Worm (Caenorhabditis elegans) whole organism, L4 larva: ENCODE measurements around the gene ZK856.6.

Experiments used
- F10B5.3 ChIP-seq: sonication (generic microtip); optimal IDR thresholded peaks from 2 replicates; lab custom pipeline; 2016; ENCODE audit warnings: mild to moderate bottlenecking, missing genetic modification characterization, missing compliant biosample characterization
- F37D6.2 ChIP-seq: sonication (generic microtip); optimal IDR thresholded peaks from 2 replicates; lab custom pipeline; 2016; ENCODE audit warnings: mild to moderate bottlenecking, missing genetic modification characterization, missing compliant biosample characterization
- F44E2.7 ChIP-seq: fragments of 200-800 bp; sonication (Bioruptor generic); IDR thresholded peaks from 2 replicates; pipeline ENCODE4 v2.1.2; 2022; ENCODE audit warnings: missing genetic modification characterization, missing compliant biosample characterization
- F49E8.2 ChIP-seq: sonication (generic microtip); optimal IDR thresholded peaks from 2 replicates; lab custom pipeline; 2016; ENCODE audit warnings: missing compliant biosample characterization, mild to moderate bottlenecking, missing genetic modification characterization, borderline replicate concordance
- Y48G9A.11 ChIP-seq: fragments of 200-800 bp; sonication (Bioruptor generic); IDR thresholded peaks from 2 replicates; pipeline ENCODE4 v1.3.6; 2022; ENCODE audit warnings: missing genetic modification reagents, missing genetic modification characterization, missing compliant biosample characterization
- Y5F2A.4 ChIP-seq: fragments of 200-800 bp; sonication (Bioruptor generic); optimal IDR thresholded peaks from 2 replicates; lab custom pipeline; 2018; ENCODE audit warnings: mild to moderate bottlenecking, missing genetic modification characterization, missing compliant biosample characterization
- Y75B8A.6 ChIP-seq: fragments of 200-800 bp; sonication (Bioruptor generic); IDR thresholded peaks from 2 replicates; pipeline ENCODE4 v1.3.6; 2022; ENCODE audit warnings: missing genetic modification reagents, missing genetic modification characterization, missing compliant biosample characterization
- ZK337.2 ChIP-seq: fragments of 200-800 bp; sonication (Bioruptor generic); IDR thresholded peaks from 2 replicates; pipeline ENCODE4 v1.3.6; 2022; ENCODE audit warnings: missing genetic modification reagents, missing genetic modification characterization, missing compliant biosample characterization
- aly-2 ChIP-seq: sonication (generic microtip); optimal IDR thresholded peaks from 2 replicates; lab custom pipeline; 2018; ENCODE audit warnings: missing biosample characterization, missing genetic modification characterization
- ceh-32 ChIP-seq: sonication (generic microtip); optimal IDR thresholded peaks from 2 replicates; lab custom pipeline; 2016; ENCODE audit warnings: mild to moderate bottlenecking, missing genetic modification characterization, missing compliant biosample characterization; ENCODE audit not compliant: poor library complexity
- ceh-82 ChIP-seq: sonication (generic microtip); optimal IDR thresholded peaks from 2 replicates; lab custom pipeline; 2017; ENCODE audit warnings: missing biosample characterization, missing genetic modification characterization
- daf-12 ChIP-seq: fragments of 150-350 bp; optimal IDR thresholded peaks from 2 replicates; lab custom pipeline; 2014; ENCODE audit warnings: missing biosample characterization, missing genetic modification reagents, missing genetic modification characterization
- daf-16 ChIP-seq, 3 experiments: sonication (generic microtip); optimal IDR thresholded peaks; 2 replicates each; lab custom pipeline; 2016 to 2017; ENCODE audit warnings: missing genetic modification characterization in 3 of 3, missing genetic modification reagents in 3 of 3, mild to moderate bottlenecking in 2 of 3, missing compliant biosample characterization in 2 of 3, missing biosample characterization in 1 of 3, moderate library complexity in 1 of 3
- dmd-6 ChIP-seq: fragments of 200-800 bp; sonication (Bioruptor generic); IDR thresholded peaks from 2 replicates; pipeline ENCODE4 v1.3.6; 2022; ENCODE audit warnings: missing genetic modification reagents, missing genetic modification characterization, missing compliant biosample characterization
- dmd-8 ChIP-seq: fragments of 200-800 bp; sonication (Bioruptor generic); IDR thresholded peaks from 2 replicates; pipeline ENCODE4 v1.3.6; 2022; ENCODE audit warnings: missing genetic modification characterization, missing compliant biosample characterization
- dmd-9 ChIP-seq: fragments of 200-800 bp; sonication (Bioruptor generic); IDR thresholded peaks from 2 replicates; pipeline ENCODE4 v1.3.6; 2022; ENCODE audit warnings: missing genetic modification reagents, missing genetic modification characterization, missing compliant biosample characterization
- dpl-1 ChIP-seq: fragments of 150-350 bp; optimal IDR thresholded peaks from 2 replicates; lab custom pipeline; 2014; ENCODE audit warnings: missing biosample characterization, missing genetic modification reagents, missing genetic modification characterization
- egl-43 ChIP-seq: fragments of 200-800 bp; sonication (Bioruptor generic); IDR thresholded peaks from 2 replicates; pipeline ENCODE4 v1.3.6; 2022; ENCODE audit warnings: missing genetic modification reagents, missing genetic modification characterization, missing compliant biosample characterization
- fkh-10 ChIP-seq: fragments of 150-350 bp; optimal IDR thresholded peaks from 2 replicates; lab custom pipeline; 2014; ENCODE audit warnings: missing biosample characterization, missing genetic modification reagents, missing genetic modification characterization
- hlh-30 ChIP-seq: sonication (generic microtip); optimal IDR thresholded peaks from 2 replicates; lab custom pipeline; 2017; ENCODE audit warnings: antibody characterized with exemption, mild to moderate bottlenecking, missing genetic modification characterization, missing compliant biosample characterization; ENCODE audit not compliant: insufficient read depth
- lin-13 ChIP-seq: fragments of 150-350 bp; optimal IDR thresholded peaks from 2 replicates; lab custom pipeline; 2014; ENCODE audit warnings: missing biosample characterization, missing genetic modification reagents, missing genetic modification characterization
- lin-39 ChIP-seq: fragments of 150-350 bp; optimal IDR thresholded peaks from 2 replicates; lab custom pipeline; 2014; ENCODE audit warnings: missing biosample characterization, missing genetic modification reagents, missing genetic modification characterization
- madf-5 ChIP-seq, 2 experiments: fragments of 200-800 bp; sonication (Bioruptor generic); IDR thresholded peaks; 2 replicates each; pipeline ENCODE4 v1.3.6; 2022; ENCODE audit warnings: missing compliant biosample characterization in 2 of 2, missing genetic modification characterization in 2 of 2
- madf-9 ChIP-seq: fragments of 200-800 bp; sonication (Bioruptor generic); conservative IDR thresholded peaks from 2 replicates; pipeline ENCODE4 v1.3.6; 2022; ENCODE audit warnings: missing genetic modification reagents, missing genetic modification characterization, missing compliant biosample characterization
- mep-1 ChIP-seq: fragments of 150-350 bp; sonication (generic microtip); optimal IDR thresholded peaks from 3 replicates; lab custom pipeline; 2014; ENCODE audit warnings: missing biosample characterization, missing genetic modification characterization
- nhr-10 ChIP-seq: fragments of 150-350 bp; optimal IDR thresholded peaks from 2 replicates; lab custom pipeline; 2014; ENCODE audit warnings: missing biosample characterization, missing genetic modification characterization
- nhr-25 ChIP-seq: sonication (generic microtip); optimal IDR thresholded peaks from 2 replicates; lab custom pipeline; 2017; ENCODE audit warnings: missing genetic modification characterization, mild to moderate bottlenecking, missing compliant biosample characterization, antibody characterized with exemption, moderate library complexity, borderline replicate concordance; ENCODE audit not compliant: insufficient read depth
- nhr-28 ChIP-seq: fragments of 150-350 bp; optimal IDR thresholded peaks from 2 replicates; lab custom pipeline; 2014; ENCODE audit warnings: missing biosample characterization, missing genetic modification characterization
- nhr-41 ChIP-seq: fragments of 200-800 bp; sonication (Bioruptor generic); IDR thresholded peaks from 2 replicates; pipeline ENCODE4 v1.3.6; 2022; ENCODE audit warnings: missing genetic modification reagents, missing genetic modification characterization, missing compliant biosample characterization
- nhr-6 ChIP-seq: fragments of 150-350 bp; optimal IDR thresholded peaks from 2 replicates; lab custom pipeline; 2014; ENCODE audit warnings: missing biosample characterization, missing genetic modification characterization
- nhr-76 ChIP-seq: fragments of 150-350 bp; optimal IDR thresholded peaks from 2 replicates; lab custom pipeline; 2014; ENCODE audit warnings: missing biosample characterization, missing genetic modification characterization
- pqm-1 ChIP-seq: sonication (generic microtip); optimal IDR thresholded peaks from 2 replicates; lab custom pipeline; 2017; ENCODE audit warnings: missing biosample characterization, missing genetic modification characterization
- rbr-2 ChIP-seq: sonication (generic microtip); optimal IDR thresholded peaks from 2 replicates; lab custom pipeline; 2016; ENCODE audit warnings: missing genotype, missing genetic modification characterization, missing compliant biosample characterization
- snpc-1.2 ChIP-seq: fragments of 200-800 bp; sonication (Bioruptor generic); IDR thresholded peaks from 2 replicates; pipeline ENCODE4 v1.3.6; 2022; ENCODE audit warnings: missing genetic modification reagents, missing genetic modification characterization, missing compliant biosample characterization
- snpc-4 ChIP-seq: fragments of 150-350 bp; optimal IDR thresholded peaks from 2 replicates; lab custom pipeline; 2014; ENCODE audit warnings: missing biosample characterization, missing genetic modification characterization
- tra-1 ChIP-seq: fragments of 200-800 bp; sonication (Bioruptor generic); IDR thresholded peaks from 2 replicates; pipeline ENCODE4 v1.3.6; 2022; ENCODE audit warnings: missing genetic modification reagents, missing genetic modification characterization, missing compliant biosample characterization
- unc-62 ChIP-seq, 3 experiments: fragments of 150-350 bp in 1 of 3; sonication (generic microtip); optimal IDR thresholded peaks in 2 of 3; peaks in 1 of 3; 1 replicate in 1 of 3; 2 replicates in 2 of 3; lab custom pipeline; 2014 to 2017; ENCODE audit warnings: missing biosample characterization in 3 of 3, missing genetic modification characterization in 3 of 3, missing genetic modification reagents in 3 of 3, missing genotype in 1 of 3
- zag-1 ChIP-seq: fragments of 150-350 bp; optimal IDR thresholded peaks from 2 replicates; lab custom pipeline; 2014; ENCODE audit warnings: missing biosample characterization, missing genetic modification characterization
- zfp-3 ChIP-seq: fragments of 200-800 bp; sonication (Bioruptor generic); conservative IDR thresholded peaks from 2 replicates; pipeline ENCODE4 v1.3.6; 2022; ENCODE audit warnings: missing genetic modification reagents, missing genetic modification characterization, missing compliant biosample characterization
- zip-11 ChIP-seq: fragments of 200-800 bp; sonication (Bioruptor generic); IDR thresholded peaks from 2 replicates; pipeline ENCODE4 v1.3.6; 2022; ENCODE audit warnings: missing genetic modification characterization, missing compliant biosample characterization

ZK856.6 gene

ce11 chrV:10221317-10221716, 22.8 kb downstream of the ZK856.6 start, which contains the start of the genes fipr-5 and fipr-9 (continued):
- TF ChIP-seq nhr-76: no peak

- TF ChIP-seq snpc-4 (tag; lab: Kevin White, UChicago): no peak
- TF ChIP-seq ZK337.2: no peak
- TF ChIP-seq nhr-10: no peak
- TF ChIP-seq daf-16 (GFP tag; optimal IDR thresholded peaks at IDR 0.05; lab: Kevin White, UChicago): no peak
- TF ChIP-seq daf-16 (tag; optimal IDR thresholded peaks at IDR 0.05; lab: Kevin White, UChicago): no peak
- TF ChIP-seq ceh-32 (tag; lab: Kevin White, UChicago): no peak
- TF ChIP-seq Y5F2A.4 (GFP tag; lab: Kevin White, UChicago): no peak
Measured at ce11 chrV:10222007-10222406, 23.5 kb downstream of the ZK856.6 start, which contains the start of gene C12D8.20. Gene C12D8.20 (plus strand): TSS chrV:10222307.

- no peak for TF ChIP-seq aly-2 (tag; lab: Kevin White, UChicago)
- no peak for TF ChIP-seq F37D6.2 (tag; lab: Kevin White, UChicago)
- no peak for TF ChIP-seq snpc-1.2 (GFP tag; lab: Robert Waterston, UW)
- TF ChIP-seq pqm-1: peak; percentile 73
- TF ChIP-seq nhr-28 (tag; lab: Kevin White, UChicago): peak; percentile 76
Measured at ce11 chrV:10224619-10225018, 26.1 kb downstream of the ZK856.6 start.

ce11 chrV:10225610-10226009, 27.1 kb downstream of the ZK856.6 start, which contains the start of gene daf-36:
Gene daf-36 (minus strand): TSS chrV:10225710.
- TF ChIP-seq rbr-2 (no peak), nhr-6 (tag; lab: Kevin White, UChicago) (no peak), nhr-28 (tag; lab: Kevin White, UChicago) (peak; percentile 39)

- TF ChIP-seq unc-62 (GFP tag; optimal IDR thresholded peaks at IDR 0.05 in 1 of 2; lab: Kevin White, UChicago) (no peak), unc-62 (tag; optimal IDR thresholded peaks at IDR 0.05; lab: Kevin White, UChicago) (no peak), hlh-30 (no peak), fkh-10 (no peak), lin-39 (no peak), nhr-10 (no peak), nhr-25 (tag; lab: Kevin White, UChicago) (no peak), Y48G9A.11 (no peak), dmd-6 (GFP tag; lab: Robert Waterston, UW) (no peak), F37D6.2 (tag; lab: Kevin White, UChicago) (no peak), mep-1 (tag; lab: Kevin White, UChicago) (no peak), madf-9 (GFP tag; lab: Robert Waterston, UW) (no peak), daf-12 (no peak), nhr-28 (tag; lab: Kevin White, UChicago) (no peak), Y75B8A.6 (GFP tag; lab: Robert Waterston, UW) (no peak), F49E8.2 (tag; lab: Kevin White, UChicago) (no peak), egl-43 (GFP tag; lab: Robert Waterston, UW) (no peak)
Measured at ce11 chrV:10227333-10227732, 28.8 kb downstream of the ZK856.6 start, which contains the start of gene ttr-19. Gene ttr-19 (minus strand): TSS chrV:10227433.

ce11 chrV:10228360-10228759, 29.9 kb downstream of the ZK856.6 start, which contains the start of gene fipr-4:
Gene fipr-4 (minus strand): TSS chrV:10228460.
- TF ChIP-seq dmd-9 (GFP tag; lab: Robert Waterston, UW): no peak
- no peak for TF ChIP-seq ceh-32 (tag; lab: Kevin White, UChicago)
- TF ChIP-seq nhr-10: no peak
- no peak for TF ChIP-seq pqm-1
- no peak for TF ChIP-seq F44E2.7 (GFP tag; lab: Robert Waterston, UW)
- TF ChIP-seq madf-5 (GFP tag; IDR thresholded peaks at IDR 0.05; lab: Robert Waterston, UW): no peak
- TF ChIP-seq fkh-10: no peak
- TF ChIP-seq zfp-3: no peak
- TF ChIP-seq F10B5.3 (tag; lab: Kevin White, UChicago): no peak
- no peak for TF ChIP-seq nhr-28 (tag; lab: Kevin White, UChicago)
- no peak for TF ChIP-seq lin-13 (GFP tag; lab: Kevin White, UChicago)
- no peak for TF ChIP-seq zip-11 (GFP tag; lab: Robert Waterston, UW)
- no peak for TF ChIP-seq dpl-1 (GFP tag; lab: Kevin White, UChicago)
- no peak for TF ChIP-seq nhr-41 (GFP tag; lab: Robert Waterston, UW)
- TF ChIP-seq zag-1 (tag; lab: Kevin White, UChicago): no peak
- no peak for TF ChIP-seq ceh-82 (tag; lab: Kevin White, UChicago)
- no peak for TF ChIP-seq dmd-8 (GFP tag; lab: Robert Waterston, UW)
- TF ChIP-seq tra-1: no peak
- TF ChIP-seq madf-9 (GFP tag; lab: Robert Waterston, UW): no peak
